Fruit fly (Drosophila melanogaster) whole organism, adult: Measurements from ENCODE around the gene vas.

Experiments used
- CG11617 ChIP-seq: fragments of 200-800 bp; sonication (Bioruptor generic); optimal IDR thresholded peaks from 2 replicates; lab custom pipeline; 2017; ENCODE audit warnings: mild to moderate bottlenecking, missing biosample characterization, missing genetic modification reagents, missing genetic modification characterization
- CG12768 ChIP-seq: fragments of 200-800 bp; sonication (Bioruptor generic); optimal IDR thresholded peaks from 2 replicates; lab custom pipeline; 2017; ENCODE audit warnings: missing biosample characterization, missing genetic modification characterization, mild to moderate bottlenecking, moderate library complexity, missing genetic modification reagents
- CG14711 ChIP-seq: fragments of 200-800 bp; sonication (Bioruptor generic); optimal IDR thresholded peaks from 2 replicates; lab custom pipeline; 2018; ENCODE audit warnings: missing biosample characterization, mild to moderate bottlenecking, missing genetic modification characterization, moderate library complexity
- CG1620 ChIP-seq: fragments of 200-800 bp; sonication (Bioruptor generic); optimal IDR thresholded peaks from 2 replicates; lab custom pipeline; 2016; ENCODE audit warnings: missing biosample characterization, missing genetic modification characterization
- CG33017 ChIP-seq: fragments of 200-800 bp; sonication (Bioruptor generic); optimal IDR thresholded peaks from 2 replicates; lab custom pipeline; 2018; ENCODE audit warnings: missing biosample characterization, mild to moderate bottlenecking, missing genetic modification characterization, moderate library complexity
- CG5204 ChIP-seq: fragments of 200-800 bp; sonication (Bioruptor generic); optimal IDR thresholded peaks from 2 replicates; lab custom pipeline; 2016; ENCODE audit warnings: missing biosample characterization, missing genetic modification characterization
- CG7045 ChIP-seq: fragments of 200-800 bp; sonication (Bioruptor generic); optimal IDR thresholded peaks from 2 replicates; lab custom pipeline; 2017; ENCODE audit warnings: missing biosample characterization, mild to moderate bottlenecking, missing genetic modification characterization
- CG7101 ChIP-seq: fragments of 200-800 bp; sonication (Bioruptor generic); optimal IDR thresholded peaks from 2 replicates; lab custom pipeline; 2018; ENCODE audit warnings: missing biosample characterization, mild to moderate bottlenecking, missing genetic modification characterization, moderate library complexity
- Clk ChIP-seq: fragments of 200-800 bp; sonication (Bioruptor generic); optimal IDR thresholded peaks from 2 replicates; lab custom pipeline; 2017; ENCODE audit warnings: missing biosample characterization, missing genetic modification characterization
- Crg-1 ChIP-seq: fragments of 200-800 bp; sonication (Bioruptor generic); optimal IDR thresholded peaks from 2 replicates; lab custom pipeline; 2016; ENCODE audit warnings: missing biosample characterization, missing genetic modification characterization
- Hr96 ChIP-seq: fragments of 200-800 bp; sonication (Bioruptor generic); optimal IDR thresholded peaks from 2 replicates; lab custom pipeline; 2016; ENCODE audit warnings: missing biosample characterization, missing genetic modification characterization
- Mnt ChIP-seq: fragments of 200-800 bp; sonication (Bioruptor generic); optimal IDR thresholded peaks from 2 replicates; lab custom pipeline; 2016; ENCODE audit warnings: missing biosample characterization, mild to moderate bottlenecking, missing genetic modification characterization
- bab1 ChIP-seq: fragments of 200-800 bp; sonication (Bioruptor generic); optimal IDR thresholded peaks from 3 replicates; lab custom pipeline; 2019; ENCODE audit warnings: missing biosample characterization, mild to moderate bottlenecking, missing genetic modification characterization, moderate library complexity
- cic ChIP-seq: fragments of 200-800 bp; sonication (Bioruptor generic); optimal IDR thresholded peaks from 2 replicates; lab custom pipeline; 2017; ENCODE audit warnings: missing biosample characterization, mild to moderate bottlenecking, missing genetic modification characterization, moderate library complexity
- cnc ChIP-seq, 2 experiments: fragments of >200 bp; optimal IDR thresholded peaks; 2 replicates each; lab custom pipeline; 2017
- kay ChIP-seq: fragments of 200-800 bp; sonication (Bioruptor generic); peaks from one replicate; lab custom pipeline; 2016; ENCODE audit warnings: missing biosample characterization, missing genetic modification characterization, borderline replicate concordance
- ovo ChIP-seq: fragments of 200-800 bp; sonication (Bioruptor generic); optimal IDR thresholded peaks from 2 replicates; lab custom pipeline; 2016; ENCODE audit warnings: missing biosample characterization, missing genetic modification characterization
- pad ChIP-seq: fragments of 200-800 bp; sonication (Bioruptor generic); optimal IDR thresholded peaks from 3 replicates; lab custom pipeline; 2017; ENCODE audit warnings: missing biosample characterization, missing genetic modification characterization, mild to moderate bottlenecking, moderate library complexity, missing genetic modification reagents
- tj ChIP-seq: fragments of 200-800 bp; sonication (Bioruptor generic); optimal IDR thresholded peaks from 3 replicates; lab custom pipeline; 2017; ENCODE audit warnings: missing biosample characterization, mild to moderate bottlenecking, missing genetic modification characterization, moderate library complexity
- toe ChIP-seq: fragments of 200-800 bp; sonication (Bioruptor generic); optimal IDR thresholded peaks from 2 replicates; lab custom pipeline; 2016; ENCODE audit warnings: missing biosample characterization, missing genetic modification characterization

The vas gene

DNA sequence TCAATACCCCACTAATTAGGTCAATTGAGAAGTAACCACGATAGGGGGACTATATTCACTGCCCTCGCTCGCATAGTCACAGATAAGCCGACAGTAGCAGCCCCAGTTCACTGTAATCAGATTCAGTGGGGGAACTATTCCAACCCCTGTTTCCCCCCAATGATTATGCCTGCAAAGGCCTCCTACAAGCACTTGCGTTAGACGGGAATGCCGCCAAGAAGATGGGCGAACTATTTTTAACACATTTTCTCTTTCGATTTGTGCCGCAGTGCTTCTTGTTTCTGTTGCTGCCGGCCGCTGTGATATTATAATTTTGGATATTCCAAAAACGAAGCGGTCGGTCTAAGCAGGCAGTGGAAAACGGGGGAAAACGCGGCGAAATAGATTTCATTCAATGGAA, 4.2 kb downstream of the vas start:
- TF ChIP-seq Mnt (GFP tag; lab: Kevin White, UChicago) (no peak), CG33017 (tag; lab: Kevin White, UChicago) (no peak), ovo (GFP tag; lab: Kevin White, UChicago) (no peak), cnc (optimal IDR thresholded peaks at IDR 0.05; lab: Kevin White, UChicago) (peak in 1 of 2 experiments; percentile 26)

DNA sequence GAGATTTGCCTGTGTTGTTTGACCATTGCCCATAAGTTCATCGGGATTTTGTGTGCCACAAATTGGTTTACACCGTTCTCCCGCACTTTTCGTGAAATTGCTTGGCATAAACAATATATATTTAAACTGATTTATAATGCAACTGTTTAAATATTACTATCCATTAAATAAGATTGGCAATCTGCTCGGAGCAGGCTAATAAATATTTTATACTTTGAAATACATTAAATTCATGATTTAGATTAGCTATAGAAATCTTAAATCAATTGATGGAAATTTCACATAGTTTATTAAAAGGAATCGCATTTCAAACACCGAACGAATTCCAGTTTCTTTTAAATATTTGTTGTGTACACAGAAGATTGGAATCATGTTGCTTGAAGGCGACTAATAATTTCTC, 4.7 kb downstream of the vas start:
- TF ChIP-seq Clk (GFP tag; lab: Kevin White, UChicago) (no peak), cic (GFP tag; lab: Kevin White, UChicago) (no peak), Crg-1 (GFP tag; lab: Kevin White, UChicago) (no peak), CG12768 (no peak), CG11617 (GFP tag; lab: Kevin White, UChicago) (no peak), ovo (GFP tag; lab: Kevin White, UChicago) (no peak)

DNA sequence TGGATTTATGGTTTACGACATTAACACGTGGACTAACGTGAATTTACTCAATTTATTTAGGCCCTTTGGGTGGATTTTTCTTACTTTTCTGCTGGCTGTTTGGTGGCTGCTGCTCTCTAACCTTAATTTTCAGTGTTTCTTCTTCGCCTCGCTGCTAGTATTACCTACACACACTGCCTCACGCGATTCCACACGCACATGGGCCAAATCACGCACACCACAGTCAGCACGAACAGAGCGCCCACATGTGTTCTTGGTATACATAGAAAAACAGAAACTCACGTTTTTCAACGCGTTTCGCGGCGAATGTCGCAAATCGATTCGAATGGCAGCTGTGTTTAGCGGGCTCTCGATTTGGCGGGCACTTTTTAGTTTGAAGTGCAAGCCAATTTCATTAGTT, 6.4 kb downstream of the vas start:
- TF ChIP-seq CG33017 (tag; lab: Kevin White, UChicago): no peak
- peak; percentile 77 for TF ChIP-seq tj (GFP tag; lab: Kevin White, UChicago)
- TF ChIP-seq bab1: peak; percentile 61
- TF ChIP-seq CG11617 (GFP tag; lab: Kevin White, UChicago): no peak
- TF ChIP-seq Mnt (GFP tag; lab: Kevin White, UChicago): peak; percentile 100
- TF ChIP-seq ovo (GFP tag; lab: Kevin White, UChicago): peak; percentile 18
- peak; percentile 38 for TF ChIP-seq CG7045 (GFP tag; lab: Kevin White, UChicago)
- TF ChIP-seq CG1620 (GFP tag; lab: Kevin White, UChicago): peak; percentile 60
- TF ChIP-seq cnc (optimal IDR thresholded peaks at IDR 0.05; lab: Kevin White, UChicago): no peak
- TF ChIP-seq kay (GFP tag; lab: Kevin White, UChicago): no peak
- no peak for TF ChIP-seq Hr96 (GFP tag; lab: Kevin White, UChicago)
- TF ChIP-seq pad (GFP tag; lab: Kevin White, UChicago): peak; percentile 42
- peak; percentile 67 for TF ChIP-seq Crg-1 (GFP tag; lab: Kevin White, UChicago)
- TF ChIP-seq cic (GFP tag; lab: Kevin White, UChicago): peak; percentile 92
- TF ChIP-seq Clk (GFP tag; lab: Kevin White, UChicago): peak; percentile 75
- peak; percentile 54 for TF ChIP-seq CG7101 (tag; lab: Kevin White, UChicago)
- TF ChIP-seq CG5204 (GFP tag; lab: Kevin White, UChicago): no peak
- no peak for TF ChIP-seq CG12768
- TF ChIP-seq toe: peak; percentile 30
- peak; percentile 60 for TF ChIP-seq CG14711

DNA sequence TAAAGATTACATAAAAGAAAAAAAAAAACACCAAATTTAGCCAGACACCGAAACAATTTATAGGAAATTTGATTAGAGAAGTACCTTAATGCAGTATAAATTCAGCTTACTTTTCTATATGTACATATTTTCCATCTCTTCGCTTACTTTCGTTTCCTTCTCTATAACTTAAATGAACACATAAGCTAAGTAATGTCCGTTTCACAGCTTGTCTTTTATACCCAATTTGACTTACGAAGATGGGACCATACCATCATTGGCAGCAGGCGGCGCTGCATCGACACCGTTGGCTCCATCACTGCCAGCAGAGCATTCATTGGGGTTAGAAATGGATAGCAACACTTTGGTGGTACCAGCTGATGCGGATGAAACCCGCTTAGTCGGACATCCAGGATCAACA, 8.8 kb downstream of the vas start, which contains the start of gene vig:
TSS of gene vig (minus strand) at position 101 of the 400 bp plus-strand sequence.
- TF ChIP-seq toe (no peak), CG7045 (GFP tag; lab: Kevin White, UChicago) (no peak), cic (GFP tag; lab: Kevin White, UChicago) (no peak), Hr96 (GFP tag; lab: Kevin White, UChicago) (no peak), ovo (GFP tag; lab: Kevin White, UChicago) (no peak), CG5204 (GFP tag; lab: Kevin White, UChicago) (no peak), CG7101 (tag; lab: Kevin White, UChicago) (no peak), CG1620 (GFP tag; lab: Kevin White, UChicago) (no peak), cnc (optimal IDR thresholded peaks at IDR 0.05; lab: Kevin White, UChicago) (no peak), bab1 (no peak), tj (GFP tag; lab: Kevin White, UChicago) (no peak), Clk (GFP tag; lab: Kevin White, UChicago) (no peak), CG33017 (tag; lab: Kevin White, UChicago) (no peak), Mnt (GFP tag; lab: Kevin White, UChicago) (no peak), Crg-1 (GFP tag; lab: Kevin White, UChicago) (no peak), CG12768 (no peak), pad (GFP tag; lab: Kevin White, UChicago) (no peak), CG11617 (GFP tag; lab: Kevin White, UChicago) (no peak)

DNA sequence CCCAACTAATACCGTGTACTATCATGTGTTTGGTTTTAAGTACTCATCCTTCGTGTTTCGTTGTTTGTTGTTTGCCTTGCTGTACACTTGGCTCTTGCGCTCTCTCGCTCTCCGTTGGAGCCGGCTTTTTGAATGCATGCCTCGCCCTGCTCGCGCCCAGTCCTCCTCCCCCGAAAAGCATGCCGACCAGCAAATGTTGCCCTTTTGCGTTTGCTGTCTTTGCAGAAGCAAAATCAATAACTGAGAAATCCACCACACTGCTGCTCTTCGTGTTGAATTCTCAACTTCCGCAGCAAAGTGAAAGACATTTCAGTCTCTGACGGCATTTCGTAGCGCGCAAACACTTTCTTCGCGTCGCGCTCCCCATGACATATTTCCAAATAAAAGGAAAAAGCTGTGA, 13.0 kb downstream of the vas start, which contains the start of gene wwk:
TSS of gene wwk (plus strand) at position 312 of the 400 bp plus-strand sequence.
- no peak for TF ChIP-seq tj (GFP tag; lab: Kevin White, UChicago)

DNA sequence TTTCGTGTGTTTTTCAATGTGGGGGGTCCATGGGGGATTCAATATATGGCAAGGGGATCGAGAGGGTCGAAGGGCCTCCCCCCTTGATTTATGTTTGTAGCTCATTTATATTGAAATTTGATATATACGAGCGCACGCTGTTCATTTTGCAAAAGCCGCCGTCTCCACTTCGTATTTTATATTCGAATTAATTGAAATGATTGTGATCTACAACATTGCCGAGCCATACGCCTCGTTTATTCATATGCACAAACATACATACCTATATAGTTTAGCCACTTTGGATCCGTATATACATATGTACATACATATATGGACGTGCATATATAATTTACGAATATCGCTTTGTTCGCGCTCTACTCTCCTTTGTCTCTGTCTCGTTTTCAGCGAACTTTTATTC, 44.6 kb downstream of the vas start:
- TF ChIP-seq CG1620 (GFP tag; lab: Kevin White, UChicago) (no peak), Crg-1 (GFP tag; lab: Kevin White, UChicago) (no peak), CG7101 (tag; lab: Kevin White, UChicago) (no peak)

DNA sequence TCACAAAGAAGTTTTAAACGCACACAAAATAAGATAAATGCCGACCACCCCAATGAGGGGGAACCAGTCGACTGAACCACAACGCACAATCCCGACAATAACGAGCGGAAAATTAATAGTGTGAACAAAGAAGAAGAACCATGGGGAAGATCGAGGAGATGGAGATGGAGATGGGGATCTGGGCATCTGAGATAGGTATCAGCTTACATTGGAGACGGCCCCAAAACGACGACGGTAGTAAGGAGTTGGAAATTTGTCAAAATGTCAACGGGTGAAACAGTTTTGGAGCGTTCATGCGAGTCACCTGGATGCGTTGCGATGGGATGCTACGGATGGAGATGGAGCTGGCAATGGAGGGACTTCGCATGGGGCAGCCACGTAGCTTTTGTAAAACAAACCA, 45.8 kb downstream of the vas start:
- TF ChIP-seq cnc (optimal IDR thresholded peaks at IDR 0.05; lab: Kevin White, UChicago) (no peak), CG12768 (no peak), Mnt (GFP tag; lab: Kevin White, UChicago) (no peak), kay (GFP tag; lab: Kevin White, UChicago) (no peak), pad (GFP tag; lab: Kevin White, UChicago) (no peak), CG11617 (GFP tag; lab: Kevin White, UChicago) (no peak), Hr96 (GFP tag; lab: Kevin White, UChicago) (no peak), CG14711 (no peak), CG1620 (GFP tag; lab: Kevin White, UChicago) (no peak), toe (no peak), CG7045 (GFP tag; lab: Kevin White, UChicago) (no peak), cic (GFP tag; lab: Kevin White, UChicago) (no peak), ovo (GFP tag; lab: Kevin White, UChicago) (no peak), CG5204 (GFP tag; lab: Kevin White, UChicago) (no peak), Clk (GFP tag; lab: Kevin White, UChicago) (no peak), bab1 (no peak), tj (GFP tag; lab: Kevin White, UChicago) (no peak), CG7101 (tag; lab: Kevin White, UChicago) (no peak), Crg-1 (GFP tag; lab: Kevin White, UChicago) (no peak), CG33017 (tag; lab: Kevin White, UChicago) (no peak)
